Fruit fly (Drosophila melanogaster) whole organism, embryonic: ENCODE measurements around the gene CG6739.
A peak's percentile ranks its signal among the peaks of the same experiment; 100 is the strongest.

ENCODE experiments used
- Adf1 ChIP-seq: fragments of 200-800 bp; sonication (Bioruptor generic); IDR thresholded peaks from 2 replicates; pipeline ENCODE4 v1.3.6; 2022; ENCODE audit warnings: missing biosample characterization, missing genetic modification characterization
- B-H2 ChIP-seq: fragments of 200-800 bp; sonication (Bioruptor generic); optimal IDR thresholded peaks from 2 replicates; lab custom pipeline; 2018; ENCODE audit warnings: missing biosample characterization, mild to moderate bottlenecking, missing genetic modification characterization
- Bdp1 ChIP-seq: fragments of 200-800 bp; sonication (Bioruptor generic); optimal IDR thresholded peaks from 3 replicates; lab custom pipeline; 2016; ENCODE audit warnings: missing biosample characterization, missing genetic modification characterization
- Bgb ChIP-seq: fragments of 200-800 bp; sonication (Bioruptor generic); IDR thresholded peaks from 2 replicates; pipeline ENCODE4 v1.3.6; 2022; ENCODE audit warnings: missing biosample characterization, missing genetic modification characterization; ENCODE audit not compliant: partially characterized antibody
- CG1024 ChIP-seq: fragments of 200-800 bp; sonication (Bioruptor generic); IDR thresholded peaks from 2 replicates; pipeline ENCODE4 v1.3.6; 2022; ENCODE audit warnings: missing biosample characterization, missing genetic modification characterization
- CG10543 ChIP-seq: fragments of 200-800 bp; sonication (Bioruptor generic); optimal IDR thresholded peaks from 3 replicates; lab custom pipeline; 2017; ENCODE audit warnings: missing biosample characterization, mild to moderate bottlenecking, missing genetic modification characterization, moderate library complexity
- CG11723 ChIP-seq: fragments of 200-800 bp; sonication (Bioruptor generic); optimal IDR thresholded peaks from 2 replicates; lab custom pipeline; 2017; ENCODE audit warnings: missing biosample characterization, mild to moderate bottlenecking, missing genetic modification characterization
- CG12659 ChIP-seq: fragments of 200-800 bp; sonication (Bioruptor generic); optimal IDR thresholded peaks from 3 replicates; lab custom pipeline; 2017; ENCODE audit warnings: mild to moderate bottlenecking, missing biosample characterization, missing genetic modification reagents, missing genetic modification characterization
- CG12942 ChIP-seq: fragments of 200-800 bp; sonication (Bioruptor generic); optimal IDR thresholded peaks from 3 replicates; lab custom pipeline; 2016; ENCODE audit warnings: missing biosample characterization, missing genetic modification characterization
- CG13287 ChIP-seq: fragments of 200-800 bp; sonication (Bioruptor generic); IDR thresholded peaks from 2 replicates; pipeline ENCODE4 v1.3.6; 2022; ENCODE audit warnings: missing biosample characterization, missing genetic modification characterization; ENCODE audit not compliant: partially characterized antibody
- CG15696 ChIP-seq: fragments of 200-800 bp; sonication (Bioruptor generic); optimal IDR thresholded peaks from 2 replicates; lab custom pipeline; 2019; ENCODE audit warnings: missing biosample characterization, mild to moderate bottlenecking, missing genetic modification characterization, moderate library complexity
- CG1602 ChIP-seq: fragments of 200-800 bp; sonication (Bioruptor generic); optimal IDR thresholded peaks from 3 replicates; lab custom pipeline; 2016; ENCODE audit warnings: missing biosample characterization, missing genetic modification characterization
- CG18619 ChIP-seq: fragments of 200-800 bp; sonication (Bioruptor generic); optimal IDR thresholded peaks from 3 replicates; lab custom pipeline; 2017; ENCODE audit warnings: missing biosample characterization, mild to moderate bottlenecking, missing genetic modification characterization
- CG4360 ChIP-seq: fragments of 200-800 bp; sonication (Bioruptor generic); IDR thresholded peaks from 2 replicates; pipeline ENCODE4 v1.3.6; 2022; ENCODE audit warnings: missing biosample characterization, missing genetic modification characterization
- CG6272 ChIP-seq: fragments of 200-800 bp; sonication (Bioruptor generic); IDR thresholded peaks from 2 replicates; pipeline ENCODE4 v1.3.6; 2022; ENCODE audit warnings: missing biosample characterization, missing genetic modification characterization
- CG6791 ChIP-seq: fragments of 200-800 bp; sonication (Bioruptor generic); IDR thresholded peaks from 3 replicates; pipeline ENCODE4 v1.3.6; 2022; ENCODE audit warnings: missing biosample characterization, missing genetic modification characterization; ENCODE audit not compliant: partially characterized antibody
- CG7556 ChIP-seq: fragments of 200-800 bp; sonication (Bioruptor generic); optimal IDR thresholded peaks from 2 replicates; lab custom pipeline; 2017; ENCODE audit warnings: missing biosample characterization, mild to moderate bottlenecking, missing genetic modification characterization
- CG8281 ChIP-seq: fragments of 200-800 bp; sonication (Bioruptor generic); optimal IDR thresholded peaks from 2 replicates; lab custom pipeline; 2018; ENCODE audit warnings: missing biosample characterization, mild to moderate bottlenecking, missing genetic modification characterization, moderate library complexity
- CG8388 ChIP-seq: fragments of 200-800 bp; sonication (Bioruptor generic); optimal IDR thresholded peaks from 2 replicates; lab custom pipeline; 2019; ENCODE audit warnings: missing biosample characterization, mild to moderate bottlenecking, missing genetic modification characterization, moderate library complexity
- CG9215 ChIP-seq: fragments of 200-800 bp; sonication (Bioruptor generic); IDR thresholded peaks from 2 replicates; pipeline ENCODE4 v1.3.6; 2022; ENCODE audit warnings: missing biosample characterization, missing genetic modification characterization
- CTCF ChIP-seq: fragments of 200-800 bp; sonication (Bioruptor generic); optimal IDR thresholded peaks from 2 replicates; lab custom pipeline; 2017; ENCODE audit warnings: missing biosample characterization, mild to moderate bottlenecking, missing genetic modification characterization, moderate library complexity
- D19A ChIP-seq: fragments of 200-800 bp; optimal IDR thresholded peaks from 3 replicates; lab custom pipeline; 2019; ENCODE audit warnings: missing biosample characterization, mild to moderate bottlenecking, missing genetic modification characterization, moderate library complexity
- Dfd ChIP-seq, 2 experiments: fragments of >200 bp; optimal IDR thresholded peaks; 2 replicates each; lab custom pipeline; 2017; ENCODE audit warnings: missing biosample characterization in 2 of 2, missing genetic modification characterization in 2 of 2
- HLH3B ChIP-seq: fragments of 200-800 bp; sonication (Bioruptor generic); IDR thresholded peaks from 2 replicates; pipeline ENCODE4 v1.3.6; 2022; ENCODE audit warnings: missing biosample characterization, missing genetic modification characterization
- Hr39 ChIP-seq: fragments of >200 bp; optimal IDR thresholded peaks from 2 replicates; lab custom pipeline; 2017
- Hsf ChIP-seq: fragments of 200-800 bp; sonication (Bioruptor generic); optimal IDR thresholded peaks from 3 replicates; lab custom pipeline; 2016; ENCODE audit warnings: missing biosample characterization, missing genetic modification characterization
- Mad ChIP-seq: fragments of 200-800 bp; sonication (Bioruptor generic); optimal IDR thresholded peaks from 2 replicates; lab custom pipeline; 2016; ENCODE audit warnings: missing biosample characterization, missing genetic modification characterization
- NC2β ChIP-seq: fragments of 200-800 bp; sonication (Bioruptor generic); optimal IDR thresholded peaks from 2 replicates; lab custom pipeline; 2016; ENCODE audit warnings: missing biosample characterization, missing genetic modification characterization
- NK7.1 ChIP-seq: fragments of 200-800 bp; sonication (Bioruptor generic); optimal IDR thresholded peaks from 3 replicates; lab custom pipeline; 2016; ENCODE audit warnings: missing biosample characterization, missing genetic modification characterization
- Sox100B ChIP-seq: fragments of 200-800 bp; sonication (Bioruptor generic); optimal IDR thresholded peaks from 3 replicates; lab custom pipeline; 2018; ENCODE audit warnings: missing biosample characterization, mild to moderate bottlenecking, missing genetic modification characterization
- Vsx1 ChIP-seq: fragments of 200-800 bp; sonication (Bioruptor generic); optimal IDR thresholded peaks from 2 replicates; lab custom pipeline; 2017; ENCODE audit warnings: missing biosample characterization, mild to moderate bottlenecking, missing genetic modification characterization, missing genetic modification reagents
- ac ChIP-seq: fragments of 200-800 bp; sonication (Bioruptor generic); optimal IDR thresholded peaks from 3 replicates; lab custom pipeline; 2017; ENCODE audit warnings: missing biosample characterization, mild to moderate bottlenecking, missing genetic modification characterization
- ase ChIP-seq: fragments of 200-800 bp; sonication (Bioruptor generic); IDR thresholded peaks from 3 replicates; pipeline ENCODE4 v1.3.6; 2022; ENCODE audit warnings: missing biosample characterization, missing genetic modification characterization
- bcd ChIP-seq: fragments of 200-800 bp; sonication (Bioruptor generic); optimal IDR thresholded peaks from 2 replicates; lab custom pipeline; 2017; ENCODE audit warnings: missing biosample characterization, mild to moderate bottlenecking, missing genetic modification characterization
- bsh ChIP-seq, 2 experiments: fragments of 200-800 bp; sonication (Bioruptor generic); optimal IDR thresholded peaks; 2 replicates each; lab custom pipeline; 2017 to 2018; ENCODE audit warnings: mild to moderate bottlenecking in 2 of 2, missing biosample characterization in 2 of 2, missing genetic modification characterization in 2 of 2, moderate library complexity in 1 of 2
- crp ChIP-seq, 2 experiments: fragments of 200-800 bp; sonication (Bioruptor generic); optimal IDR thresholded peaks; 2 replicates in 1 of 2; 3 replicates in 1 of 2; lab custom pipeline; 2017; ENCODE audit warnings: missing biosample characterization in 2 of 2, missing genetic modification characterization in 2 of 2, mild to moderate bottlenecking in 1 of 2, moderate library complexity in 1 of 2
- emc ChIP-seq: fragments of 200-800 bp; sonication (Bioruptor generic); optimal IDR thresholded peaks from 2 replicates; lab custom pipeline; 2016; ENCODE audit warnings: missing biosample characterization, missing genetic modification characterization
- ewg ChIP-seq: fragments of 200-800 bp; sonication (Bioruptor generic); optimal IDR thresholded peaks from 3 replicates; lab custom pipeline; 2017; ENCODE audit warnings: mild to moderate bottlenecking, missing biosample characterization, missing genetic modification reagents, missing genetic modification characterization
- fd96Cb ChIP-seq: fragments of 200-800 bp; sonication (Bioruptor generic); optimal IDR thresholded peaks from 2 replicates; lab custom pipeline; 2018; ENCODE audit warnings: missing biosample characterization, mild to moderate bottlenecking, missing genetic modification characterization, moderate library complexity
- fru ChIP-seq: fragments of >200 bp; optimal IDR thresholded peaks from 2 replicates; lab custom pipeline; 2017
- fu2 ChIP-seq: fragments of 200-800 bp; sonication (Bioruptor generic); optimal IDR thresholded peaks from 2 replicates; lab custom pipeline; 2016; ENCODE audit warnings: missing biosample characterization, missing genetic modification characterization
- gce ChIP-seq: fragments of 200-800 bp; sonication (Bioruptor generic); IDR thresholded peaks from 3 replicates; pipeline ENCODE4 v1.3.6; 2022; ENCODE audit warnings: missing biosample characterization, missing genetic modification characterization
- gsb ChIP-seq: fragments of 200-800 bp; sonication (Bioruptor generic); IDR thresholded peaks from 2 replicates; pipeline ENCODE4 v1.3.6; 2022; ENCODE audit warnings: missing biosample characterization, missing genetic modification characterization
- lab ChIP-seq: fragments of 200-800 bp; sonication (Bioruptor generic); optimal IDR thresholded peaks from 3 replicates; lab custom pipeline; 2017; ENCODE audit warnings: missing biosample characterization, missing genetic modification characterization, mild to moderate bottlenecking, moderate library complexity, missing genetic modification reagents
- onecut ChIP-seq: fragments of 200-800 bp; sonication (Bioruptor generic); IDR thresholded peaks from 2 replicates; pipeline ENCODE4 v1.3.6; 2022; ENCODE audit warnings: missing biosample characterization, missing genetic modification characterization
- org-1 ChIP-seq: fragments of 200-800 bp; sonication (Bioruptor generic); optimal IDR thresholded peaks from 2 replicates; lab custom pipeline; 2017; ENCODE audit warnings: missing biosample characterization, missing genetic modification characterization
- ranshi ChIP-seq: fragments of 200-800 bp; sonication (Bioruptor generic); IDR thresholded peaks from 2 replicates; pipeline ENCODE4 v1.3.6; 2022; ENCODE audit warnings: missing biosample characterization, missing genetic modification characterization
- scrt ChIP-seq: fragments of 200-800 bp; sonication (Bioruptor generic); optimal IDR thresholded peaks from 2 replicates; lab custom pipeline; 2018; ENCODE audit warnings: missing biosample characterization, mild to moderate bottlenecking, missing genetic modification characterization, moderate library complexity
- sna ChIP-seq: fragments of 200-800 bp; sonication (Bioruptor generic); IDR thresholded peaks from 2 replicates; pipeline ENCODE4 v1.3.6; 2022; ENCODE audit warnings: missing biosample characterization, missing genetic modification characterization; ENCODE audit not compliant: partially characterized antibody
- twi ChIP-seq: fragments of 200-800 bp; optimal IDR thresholded peaks from 2 replicates; lab custom pipeline; 2019; ENCODE audit warnings: missing biosample characterization, mild to moderate bottlenecking, missing genetic modification characterization, moderate library complexity
- vvl ChIP-seq: fragments of 200-800 bp; sonication (Bioruptor generic); IDR thresholded peaks from 2 replicates; pipeline ENCODE4 v1.3.6; 2022; ENCODE audit warnings: missing biosample characterization, missing genetic modification characterization
- yki ChIP-seq: fragments of >200 bp; optimal IDR thresholded peaks from 3 replicates; lab custom pipeline; 2018

The CG6739 gene

DNA sequence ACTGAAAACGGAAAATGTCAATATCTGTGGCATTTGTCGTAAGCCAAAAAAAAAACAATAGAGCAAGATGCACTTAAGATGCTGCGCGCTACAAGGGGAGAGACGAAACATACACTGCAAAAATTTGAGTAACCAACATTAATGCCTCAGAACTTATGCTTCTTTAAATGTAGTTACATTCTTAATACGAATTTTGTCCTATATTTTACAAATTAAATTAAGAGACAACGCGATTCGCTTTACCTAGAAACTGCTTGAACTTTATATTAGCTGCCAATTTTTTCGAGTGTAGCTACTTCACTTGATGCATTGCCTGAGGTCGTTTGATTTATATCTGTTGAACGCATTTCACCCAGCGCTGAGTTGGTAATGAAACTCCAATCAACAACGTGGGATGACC, 11.3 kb upstream of the CG6739 start (continued):
- peak; percentile 78 for TF ChIP-seq twi
- TF ChIP-seq CG8388 (GFP tag; lab: Kevin White, UChicago): peak; percentile 88
- no peak for TF ChIP-seq B-H2 (GFP tag; lab: Kevin White, UChicago)
- no peak for TF ChIP-seq yki
- TF ChIP-seq onecut (GFP tag; lab: Robert Waterston, UW): peak; percentile 87
- TF ChIP-seq lab (GFP tag; lab: Kevin White, UChicago): peak; percentile 72
- TF ChIP-seq CG18619 (GFP tag; lab: Kevin White, UChicago): peak; percentile 71
- TF ChIP-seq CG6791 (GFP tag; lab: Robert Waterston, UW): no peak
- TF ChIP-seq Bdp1: peak; percentile 62
- no peak for TF ChIP-seq Hr39 (lab: Kevin White, UChicago)
- peak; percentile 92 for TF ChIP-seq ac (GFP tag; lab: Kevin White, UChicago)
- peak; percentile 61 for TF ChIP-seq CG8281
- TF ChIP-seq D19A (tag; lab: Kevin White, UChicago): peak; percentile 76
- TF ChIP-seq gce (GFP tag; lab: Robert Waterston, UW): peak; percentile 86
- peak; percentile 31 for TF ChIP-seq CG9215 (GFP tag; lab: Robert Waterston, UW)
- TF ChIP-seq emc (GFP tag; lab: Kevin White, UChicago): no peak
- no peak for TF ChIP-seq CG13287 (GFP tag; lab: Robert Waterston, UW)
- peak; percentile 93 for TF ChIP-seq CG15696 (tag; lab: Kevin White, UChicago)
- peak; percentile 80 for TF ChIP-seq CG7556
- peak; percentile 68 for TF ChIP-seq org-1
- TF ChIP-seq NC2β (GFP tag; lab: Kevin White, UChicago): peak; percentile 74
- TF ChIP-seq CG12659: peak; percentile 53
- TF ChIP-seq CG4360 (GFP tag; lab: Robert Waterston, UW): peak; percentile 69
- TF ChIP-seq ranshi (GFP tag; lab: Robert Waterston, UW): peak; percentile 81
- TF ChIP-seq vvl (GFP tag; lab: Robert Waterston, UW): peak; percentile 95
- TF ChIP-seq scrt (GFP tag; lab: Kevin White, UChicago): peak; percentile 45
- TF ChIP-seq Mad (GFP tag; lab: Kevin White, UChicago): peak; percentile 62
- TF ChIP-seq Vsx1: peak; percentile 70
- no peak for TF ChIP-seq fu2 (GFP tag; lab: Kevin White, UChicago)
- peak; percentile 43 for TF ChIP-seq CTCF (GFP tag; lab: Kevin White, UChicago)
- TF ChIP-seq CG1602 (GFP tag; lab: Kevin White, UChicago): peak; percentile 82
- TF ChIP-seq bsh (GFP tag; optimal IDR thresholded peaks at IDR 0.05; lab: Kevin White, UChicago): peak in 1 of 2 experiments; percentile 93
- no peak for TF ChIP-seq Adf1 (GFP tag; lab: Robert Waterston, UW)
- TF ChIP-seq crp (GFP tag; optimal IDR thresholded peaks at IDR 0.05; lab: Kevin White, UChicago): peak in 1 of 2 experiments; percentile 24
- TF ChIP-seq ase (GFP tag; lab: Robert Waterston, UW): peak; percentile 75; the same call in 2 of the 3 replicates
- TF ChIP-seq Bgb (GFP tag; lab: Robert Waterston, UW): no peak
- TF ChIP-seq fd96Cb: peak; percentile 89
- peak; percentile 82 for TF ChIP-seq HLH3B (GFP tag; lab: Robert Waterston, UW)
- peak; percentile 81 for TF ChIP-seq ewg (GFP tag; lab: Kevin White, UChicago)
- TF ChIP-seq CG6272: peak; percentile 79
- TF ChIP-seq Sox100B (GFP tag; lab: Kevin White, UChicago): peak; percentile 77
- TF ChIP-seq CG11723: peak; percentile 64
- peak; percentile 77 for TF ChIP-seq bcd (GFP tag; lab: Kevin White, UChicago)
- TF ChIP-seq CG1024 (GFP tag; lab: Robert Waterston, UW): peak; percentile 87
- TF ChIP-seq fru: no peak
- TF ChIP-seq CG10543 (GFP tag; lab: Kevin White, UChicago): peak; percentile 5
- TF ChIP-seq Hsf (GFP tag; lab: Kevin White, UChicago): peak; percentile 88
- no peak for TF ChIP-seq gsb
- TF ChIP-seq NK7.1 (GFP tag; lab: Kevin White, UChicago): peak; percentile 61
- peak; percentile 73 for TF ChIP-seq CG12942 (GFP tag; lab: Kevin White, UChicago)
- TF ChIP-seq Dfd (GFP tag; optimal IDR thresholded peaks at IDR 0.05; lab: Kevin White, UChicago): no peak
- no peak for TF ChIP-seq sna (GFP tag; lab: Robert Waterston, UW)
